Fruit fly (Drosophila melanogaster): ENCODE data around the gene mri.

mri gene

DNA sequence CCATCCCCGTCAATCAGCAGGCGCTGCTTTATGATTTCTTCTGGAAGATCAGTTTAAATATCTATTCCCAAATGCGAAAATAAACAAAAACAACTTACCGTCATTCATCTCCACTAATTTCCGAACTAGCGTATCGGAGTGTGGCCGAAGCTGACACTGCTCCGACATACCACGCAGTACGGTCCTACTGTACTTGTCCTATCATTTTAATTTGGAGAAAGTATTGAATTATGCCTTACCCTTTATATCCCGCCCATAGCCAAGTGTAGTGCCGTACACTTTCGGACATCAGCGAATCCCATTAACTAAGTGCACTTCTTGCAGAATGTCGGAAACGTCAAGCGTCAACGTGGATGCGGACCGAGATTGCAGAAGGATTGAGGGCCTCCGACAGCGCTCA is 12.5 kb downstream of the mri start, which contains the start of the genes thoc7 and Dis3l2 (continued):
- TF ChIP-seq CG6689 (GFP tag; IDR thresholded peaks at IDR 0.05) (no peak), CG34224 (GFP tag; IDR thresholded peaks at IDR 0.05; ENCODE audit: partially characterized antibody) (peak; percentile 39; the same call in 1 of the 3 replicates), zen2 (GFP tag; IDR thresholded peaks at IDR 0.05; ENCODE audit: partially characterized antibody) (no peak), CG8359 (GFP tag; optimal IDR thresholded peaks at IDR 0.05; ENCODE audit: borderline replicate concordance) (no peak), mam (GFP tag; optimal IDR thresholded peaks at IDR 0.05) (no peak), gcm (GFP tag; optimal IDR thresholded peaks at IDR 0.05) (no peak), yki (optimal IDR thresholded peaks at IDR 0.05) (no peak), CG18011 (GFP tag; optimal IDR thresholded peaks at IDR 0.05) (no peak), Atf3 (GFP tag; optimal IDR thresholded peaks at IDR 0.05) (no peak), CG1233 (GFP tag; optimal IDR thresholded peaks at IDR 0.05) (no peak), HmgZ (tag; optimal IDR thresholded peaks at IDR 0.05) (peak; percentile 0), Dip2 (GFP tag; IDR thresholded peaks at IDR 0.05) (no peak), klu (GFP tag; IDR thresholded peaks at IDR 0.05) (no peak), CG13894 (tag; optimal IDR thresholded peaks at IDR 0.05) (no peak), pros (GFP tag; optimal IDR thresholded peaks at IDR 0.05) (no peak), ci (GFP tag; IDR thresholded peaks at IDR 0.05) (no peak), hb (GFP tag; IDR thresholded peaks at IDR 0.05; ENCODE audit: partially characterized antibody) (no peak), Lpt (GFP tag; optimal IDR thresholded peaks at IDR 0.05) (no peak), CG9797 (GFP tag; optimal IDR thresholded peaks at IDR 0.05) (peak; percentile 79), pb (GFP tag; optimal IDR thresholded peaks at IDR 0.05) (no peak), phol (tag; optimal IDR thresholded peaks at IDR 0.05) (peak; percentile 10), CG12071 (GFP tag; optimal IDR thresholded peaks at IDR 0.05) (no peak), CG14710 (tag; optimal IDR thresholded peaks at IDR 0.05) (peak; percentile 16), CG33213 (GFP tag; optimal IDR thresholded peaks at IDR 0.05) (no peak), HmgD (GFP tag; optimal IDR thresholded peaks at IDR 0.05) (no peak), CG15514 (GFP tag; optimal IDR thresholded peaks at IDR 0.05) (peak; percentile 32), ATbp (GFP tag; optimal IDR thresholded peaks at IDR 0.05) (no peak), jigr1 (GFP tag; IDR thresholded peaks at IDR 0.05) (no peak), CG1024 (GFP tag; IDR thresholded peaks at IDR 0.05) (no peak), bcd (GFP tag; optimal IDR thresholded peaks at IDR 0.05) (no peak), Dp (GFP tag; optimal IDR thresholded peaks at IDR 0.05) (peak; percentile 11), Side (GFP tag; optimal IDR thresholded peaks at IDR 0.05) (no peak), esg (GFP tag; conservative IDR thresholded peaks at IDR 0.05) (no peak), pzg (GFP tag; optimal IDR thresholded peaks at IDR 0.05) (peak; percentile 61), YL-1 (GFP tag; optimal IDR thresholded peaks at IDR 0.05) (peak; percentile 44), rib (GFP tag; IDR thresholded peaks at IDR 0.05) (no peak), CG4360 (GFP tag; IDR thresholded peaks at IDR 0.05) (no peak), CG10321 (GFP tag; IDR thresholded peaks at IDR 0.05) (no peak), her (GFP tag; optimal IDR thresholded peaks at IDR 0.05) (no peak), CG13296 (GFP tag; optimal IDR thresholded peaks at IDR 0.05) (no peak), croc (GFP tag; conservative IDR thresholded peaks at IDR 0.05) (no peak), CG4617 (GFP tag; optimal IDR thresholded peaks at IDR 0.05; ENCODE audit: borderline replicate concordance) (peak; percentile 90), bbx (GFP tag; IDR thresholded peaks at IDR 0.05; ENCODE audit: partially characterized antibody) (peak; percentile 7; the same call in 1 of the 2 replicates), CG30403 (GFP tag; optimal IDR thresholded peaks at IDR 0.05) (no peak), wdn (GFP tag; IDR thresholded peaks at IDR 0.05) (no peak), Rfx (GFP tag; IDR thresholded peaks at IDR 0.05) (no peak), CG9727 (GFP tag; optimal IDR thresholded peaks at IDR 0.05) (no peak)

Measured in whole organism, embryonic.